Fruit fly (Drosophila melanogaster) whole organism, embryonic: ENCODE results near the gene CG3655.

Source experiments
- Abd-B ChIP-seq: fragments of 200-800 bp; sonication (Bioruptor generic); optimal IDR thresholded peaks from 2 replicates; lab custom pipeline; 2018; ENCODE audit warnings: missing biosample characterization, mild to moderate bottlenecking, missing genetic modification characterization, moderate library complexity
- Antp ChIP-seq: fragments of 200-800 bp; sonication (Bioruptor generic); optimal IDR thresholded peaks from 3 replicates; lab custom pipeline; 2016; ENCODE audit warnings: missing biosample characterization, missing genetic modification characterization
- Blimp-1 ChIP-seq: fragments of 200-800 bp; sonication (Bioruptor generic); optimal IDR thresholded peaks from 3 replicates; lab custom pipeline; 2018; ENCODE audit warnings: missing biosample characterization, missing genetic modification characterization, mild to moderate bottlenecking, moderate library complexity, missing genetic modification reagents
- BtbVII ChIP-seq: fragments of 200-800 bp; sonication (Bioruptor generic); optimal IDR thresholded peaks from 3 replicates; lab custom pipeline; 2017; ENCODE audit warnings: missing biosample characterization, mild to moderate bottlenecking, missing genetic modification characterization
- CG10565 ChIP-seq: fragments of 200-800 bp; sonication (Bioruptor generic); optimal IDR thresholded peaks from 3 replicates; lab custom pipeline; 2016; ENCODE audit warnings: missing biosample characterization, mild to moderate bottlenecking, missing genetic modification characterization
- CG11247 ChIP-seq: fragments of 200-800 bp; sonication (Bioruptor generic); IDR thresholded peaks from 2 replicates; pipeline ENCODE4 v1.3.6; 2022; ENCODE audit warnings: missing biosample characterization, missing genetic modification characterization
- CG11560 ChIP-seq: fragments of 200-800 bp; sonication (Bioruptor generic); IDR thresholded peaks from 3 replicates; pipeline ENCODE4 v1.3.6; 2022; ENCODE audit warnings: missing biosample characterization, missing genetic modification characterization
- CG11723 ChIP-seq: fragments of 200-800 bp; sonication (Bioruptor generic); optimal IDR thresholded peaks from 2 replicates; lab custom pipeline; 2017; ENCODE audit warnings: missing biosample characterization, mild to moderate bottlenecking, missing genetic modification characterization
- CG13424 ChIP-seq: fragments of 200-800 bp; sonication (Bioruptor generic); optimal IDR thresholded peaks from 2 replicates; lab custom pipeline; 2019; ENCODE audit warnings: missing biosample characterization, mild to moderate bottlenecking, missing genetic modification characterization, moderate library complexity
- CG13894 ChIP-seq: fragments of 200-800 bp; sonication (Bioruptor generic); optimal IDR thresholded peaks from 3 replicates; lab custom pipeline; 2018; ENCODE audit warnings: missing biosample characterization, mild to moderate bottlenecking, missing genetic modification characterization, moderate library complexity
- CG14441 ChIP-seq: fragments of 200-800 bp; sonication (Bioruptor generic); IDR thresholded peaks from 2 replicates; pipeline ENCODE4 v1.3.6; 2022; ENCODE audit warnings: missing biosample characterization, missing genetic modification characterization
- CG30431 ChIP-seq: fragments of 200-800 bp; sonication (Bioruptor generic); optimal IDR thresholded peaks from 2 replicates; lab custom pipeline; 2017; ENCODE audit warnings: missing biosample characterization, missing genetic modification characterization
- CG4328 ChIP-seq: fragments of 200-800 bp; sonication (Bioruptor generic); optimal IDR thresholded peaks from 3 replicates; lab custom pipeline; 2017; ENCODE audit warnings: missing biosample characterization, missing genetic modification reagents, missing genetic modification characterization
- CG6683 ChIP-seq: fragments of 200-800 bp; sonication (Bioruptor generic); optimal IDR thresholded peaks from 2 replicates; lab custom pipeline; 2017; ENCODE audit warnings: missing biosample characterization, mild to moderate bottlenecking, missing genetic modification characterization, missing genetic modification reagents
- CG6765 ChIP-seq: fragments of 200-800 bp; sonication (Bioruptor generic); optimal IDR thresholded peaks from 3 replicates; lab custom pipeline; 2017; ENCODE audit warnings: missing biosample characterization, mild to moderate bottlenecking, missing genetic modification characterization
- CG7839 ChIP-seq: fragments of 200-800 bp; sonication (Bioruptor generic); optimal IDR thresholded peaks from 3 replicates; lab custom pipeline; 2018; ENCODE audit warnings: missing biosample characterization, mild to moderate bottlenecking, missing genetic modification characterization, moderate library complexity
- Deaf1 ChIP-seq: fragments of 200-800 bp; optimal IDR thresholded peaks from 3 replicates; lab custom pipeline; 2019; ENCODE audit warnings: missing biosample characterization, mild to moderate bottlenecking, missing genetic modification characterization, moderate library complexity
- Ets65A ChIP-seq: fragments of 200-800 bp; sonication (Bioruptor generic); peaks from one replicate; lab custom pipeline; 2016; ENCODE audit warnings: missing biosample characterization, missing genetic modification characterization
- Fer1 ChIP-seq: fragments of 200-800 bp; sonication (Bioruptor generic); optimal IDR thresholded peaks from 2 replicates; lab custom pipeline; 2017; ENCODE audit warnings: missing biosample characterization, mild to moderate bottlenecking, missing genetic modification characterization
- H15 ChIP-seq: fragments of 200-800 bp; sonication (Bioruptor generic); IDR thresholded peaks from 3 replicates; pipeline ENCODE4 v1.3.6; 2022; ENCODE audit warnings: missing biosample characterization, missing genetic modification characterization
- HLH3B ChIP-seq: fragments of 200-800 bp; sonication (Bioruptor generic); IDR thresholded peaks from 2 replicates; pipeline ENCODE4 v1.3.6; 2022; ENCODE audit warnings: missing biosample characterization, missing genetic modification characterization
- HLHmδ ChIP-seq: fragments of 200-800 bp; sonication (Bioruptor generic); optimal IDR thresholded peaks from 2 replicates; lab custom pipeline; 2018; ENCODE audit warnings: missing biosample characterization, mild to moderate bottlenecking, missing genetic modification characterization, moderate library complexity
- Hmr ChIP-seq: fragments of 200-800 bp; sonication (Bioruptor generic); optimal IDR thresholded peaks from 3 replicates; lab custom pipeline; 2017; ENCODE audit warnings: mild to moderate bottlenecking, missing biosample characterization, missing genetic modification reagents, missing genetic modification characterization
- Hr39 ChIP-seq: fragments of >200 bp; optimal IDR thresholded peaks from 2 replicates; lab custom pipeline; 2017
- NC2β ChIP-seq: fragments of 200-800 bp; sonication (Bioruptor generic); optimal IDR thresholded peaks from 2 replicates; lab custom pipeline; 2016; ENCODE audit warnings: missing biosample characterization, missing genetic modification characterization
- NFAT ChIP-seq: fragments of 200-800 bp; sonication (Bioruptor generic); IDR thresholded peaks from 2 replicates; pipeline ENCODE4 v1.3.6; 2022; ENCODE audit warnings: missing biosample characterization, missing genetic modification characterization
- Rx ChIP-seq: fragments of 200-800 bp; sonication (Bioruptor generic); IDR thresholded peaks from 2 replicates; pipeline ENCODE4 v1.3.6; 2022; ENCODE audit warnings: missing biosample characterization, missing genetic modification characterization
- Scr ChIP-seq: fragments of 200-800 bp; sonication (Bioruptor generic); IDR thresholded peaks from 2 replicates; pipeline ENCODE4 v1.3.6; 2022; ENCODE audit warnings: missing biosample characterization, missing genetic modification characterization; ENCODE audit not compliant: partially characterized antibody
- Sox100B ChIP-seq: fragments of 200-800 bp; sonication (Bioruptor generic); optimal IDR thresholded peaks from 3 replicates; lab custom pipeline; 2018; ENCODE audit warnings: missing biosample characterization, mild to moderate bottlenecking, missing genetic modification characterization
- Spps ChIP-seq: fragments of 200-800 bp; sonication (Bioruptor generic); optimal IDR thresholded peaks from 2 replicates; lab custom pipeline; 2018; ENCODE audit warnings: missing biosample characterization, mild to moderate bottlenecking, missing genetic modification characterization
- TFAM ChIP-seq: fragments of 200-800 bp; sonication (Bioruptor generic); optimal IDR thresholded peaks from 2 replicates; lab custom pipeline; 2017; ENCODE audit warnings: missing biosample characterization, missing genetic modification characterization, inconsistent platforms
- ab ChIP-seq: fragments of 200-800 bp; sonication (Bioruptor generic); optimal IDR thresholded peaks from 2 replicates; lab custom pipeline; 2016; ENCODE audit warnings: missing biosample characterization, missing genetic modification characterization
- al ChIP-seq: fragments of 200-800 bp; sonication (Bioruptor generic); IDR thresholded peaks from 2 replicates; pipeline ENCODE4 v1.3.6; 2022; ENCODE audit warnings: missing biosample characterization, missing genetic modification characterization
- cg ChIP-seq: fragments of 200-800 bp; sonication (Bioruptor generic); optimal IDR thresholded peaks from 3 replicates; lab custom pipeline; 2019; ENCODE audit warnings: missing biosample characterization, mild to moderate bottlenecking, missing genetic modification characterization, moderate library complexity
- chn ChIP-seq: fragments of 200-800 bp; sonication (Bioruptor generic); optimal IDR thresholded peaks from 2 replicates; lab custom pipeline; 2016; ENCODE audit warnings: missing biosample characterization, missing genetic modification characterization
- dmrt11E ChIP-seq: fragments of 200-800 bp; sonication (Bioruptor generic); optimal IDR thresholded peaks from 3 replicates; lab custom pipeline; 2018; ENCODE audit warnings: missing biosample characterization, mild to moderate bottlenecking, missing genetic modification characterization, moderate library complexity
- eve ChIP-seq, 2 experiments: fragments of >200 bp; optimal IDR thresholded peaks; 2 replicates each; lab custom pipeline; 2017; ENCODE audit warnings: missing biosample characterization in 2 of 2, missing genetic modification characterization in 2 of 2
- ewg ChIP-seq: fragments of 200-800 bp; sonication (Bioruptor generic); optimal IDR thresholded peaks from 3 replicates; lab custom pipeline; 2017; ENCODE audit warnings: mild to moderate bottlenecking, missing biosample characterization, missing genetic modification reagents, missing genetic modification characterization
- exex ChIP-seq: fragments of 200-800 bp; sonication (Bioruptor generic); optimal IDR thresholded peaks from 4 replicates; lab custom pipeline; 2018; ENCODE audit warnings: missing biosample characterization, mild to moderate bottlenecking, missing genetic modification characterization, moderate library complexity
- fd102C ChIP-seq: fragments of 200-800 bp; sonication (Bioruptor generic); optimal IDR thresholded peaks from 2 replicates; lab custom pipeline; 2018; ENCODE audit warnings: missing biosample characterization, mild to moderate bottlenecking, missing genetic modification characterization, moderate library complexity
- h ChIP-seq: fragments of >200 bp; optimal IDR thresholded peaks from 2 replicates; lab custom pipeline; 2017
- lov ChIP-seq, 2 experiments: fragments of 200-800 bp in 1 of 2; fragments of >200 bp in 1 of 2; sonication (Bioruptor generic) in 1 of 2; IDR thresholded peaks in 1 of 2; optimal IDR thresholded peaks in 1 of 2; 2 replicates in 1 of 2; 3 replicates in 1 of 2; pipeline versions ENCODE4 v1.3.6 to Lab custom; 2017 to 2022; ENCODE audit warnings: missing biosample characterization in 1 of 2, missing genetic modification characterization in 1 of 2
- peb ChIP-seq: fragments of 200-800 bp; sonication (Bioruptor generic); IDR thresholded peaks from 2 replicates; pipeline ENCODE4 v1.3.6; 2022; ENCODE audit warnings: missing biosample characterization, missing genetic modification characterization
- pho ChIP-seq: fragments of 200-800 bp; sonication (Bioruptor generic); optimal IDR thresholded peaks from 2 replicates; lab custom pipeline; 2016; ENCODE audit warnings: missing biosample characterization, missing genetic modification characterization
- sob ChIP-seq: fragments of 200-800 bp; sonication (Bioruptor generic); IDR thresholded peaks from 2 replicates; pipeline ENCODE4 v1.3.6; 2022; ENCODE audit warnings: missing biosample characterization, missing genetic modification characterization
- stc ChIP-seq: fragments of 200-800 bp; sonication (Bioruptor generic); IDR thresholded peaks from 2 replicates; pipeline ENCODE4 v1.3.6; 2022; ENCODE audit warnings: missing biosample characterization, missing genetic modification characterization
- stwl ChIP-seq: fragments of 200-800 bp; sonication (Bioruptor generic); optimal IDR thresholded peaks from 3 replicates; lab custom pipeline; 2018; ENCODE audit warnings: missing biosample characterization, mild to moderate bottlenecking, missing genetic modification characterization, moderate library complexity
- sug ChIP-seq: fragments of 200-800 bp; optimal IDR thresholded peaks from 2 replicates; lab custom pipeline; 2019; ENCODE audit warnings: missing biosample characterization, mild to moderate bottlenecking, missing genetic modification characterization, moderate library complexity
- tna ChIP-seq: fragments of 200-800 bp; sonication (Bioruptor generic); IDR thresholded peaks from 2 replicates; pipeline ENCODE4 v1.3.6; 2022; ENCODE audit warnings: missing biosample characterization, missing genetic modification characterization; ENCODE audit not compliant: partially characterized antibody
- tup ChIP-seq: fragments of 200-800 bp; sonication (Bioruptor generic); optimal IDR thresholded peaks from 2 replicates; lab custom pipeline; 2016; ENCODE audit warnings: missing biosample characterization, mild to moderate bottlenecking, missing genetic modification characterization, moderate library complexity

CG3655 gene

DNA sequence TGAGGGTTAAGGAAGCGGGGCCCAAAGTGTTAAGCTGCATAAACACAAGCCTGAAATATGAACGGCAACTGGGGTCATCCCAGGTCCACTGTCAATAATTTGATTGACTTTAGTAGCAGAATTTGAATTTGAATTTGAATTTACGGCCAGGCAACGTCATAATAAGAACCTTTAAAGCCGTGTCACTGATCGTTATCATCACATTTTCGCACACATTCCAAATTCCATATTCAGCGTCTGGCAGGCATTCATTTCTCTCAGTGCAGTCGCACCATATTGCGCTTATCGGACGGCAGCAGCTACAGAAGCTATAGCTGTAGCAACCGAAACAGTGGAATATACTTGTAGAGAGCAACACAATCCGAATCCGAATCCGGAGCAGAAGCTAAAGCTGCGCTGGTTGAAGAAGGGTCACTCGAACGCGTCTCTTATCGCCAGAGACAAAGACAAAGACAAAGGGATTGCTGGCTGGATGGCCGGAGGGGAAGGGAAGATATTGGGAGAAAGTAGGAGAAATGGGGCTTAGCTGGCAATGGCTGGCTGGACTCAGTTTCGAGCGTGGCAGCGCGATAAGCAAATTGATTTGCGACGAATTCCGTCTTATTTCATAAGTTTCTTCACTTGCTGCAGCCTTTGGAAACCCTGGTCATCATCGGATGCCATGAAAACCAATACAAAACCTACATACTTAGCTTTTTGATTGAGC, 81.9 kb downstream of the CG3655 start (continued):
- TF ChIP-seq CG13894 (tag; lab: Kevin White, UChicago) (no peak), al (GFP tag; lab: Robert Waterston, UW) (0 out of 2 replicates have a peak, but pooled peaks have one; percentile 31), sob (GFP tag; lab: Robert Waterston, UW) (no peak), Ets65A (GFP tag; lab: Kevin White, UChicago) (peak; percentile 93), stc (GFP tag; lab: Robert Waterston, UW) (0 out of 2 replicates have a peak, but pooled peaks have one; percentile 13), Fer1 (GFP tag; lab: Kevin White, UChicago) (no peak), CG4328 (GFP tag; lab: Kevin White, UChicago) (no peak), ewg (GFP tag; lab: Kevin White, UChicago) (peak; percentile 13), Antp (peak; percentile 52), Deaf1 (no peak), CG11560 (tag; lab: Robert Waterston, UW) (no peak), CG13424 (tag; lab: Kevin White, UChicago) (peak; percentile 34), eve (GFP tag; optimal IDR thresholded peaks at IDR 0.05; lab: Kevin White, UChicago) (no peak), fd102C (GFP tag; lab: Kevin White, UChicago) (no peak), h (lab: Kevin White, UChicago) (no peak), NC2β (no peak), CG30431 (GFP tag; lab: Kevin White, UChicago) (peak; percentile 45), tup (GFP tag; lab: Kevin White, UChicago) (no peak), dmrt11E (tag; lab: Kevin White, UChicago) (peak; percentile 52), peb (GFP tag; lab: Robert Waterston, UW) (peak; percentile 29; the same call in 1 of the 2 replicates), Sox100B (GFP tag; lab: Kevin White, UChicago) (no peak), TFAM (no peak), Hr39 (lab: Kevin White, UChicago) (no peak), ab (GFP tag; lab: Kevin White, UChicago) (no peak), exex (tag; lab: Kevin White, UChicago) (no peak), Rx (GFP tag; lab: Robert Waterston, UW) (peak; percentile 52), Abd-B (peak; percentile 34), lov (optimal IDR thresholded peaks at IDR 0.05; lab: Kevin White, UChicago) (no peak), lov (GFP tag; IDR thresholded peaks at IDR 0.05; lab: Robert Waterston, UW) (no peak), NFAT (GFP tag; lab: Robert Waterston, UW) (no peak), sug (tag; lab: Kevin White, UChicago) (no peak), Hmr (GFP tag; lab: Kevin White, UChicago) (peak; percentile 4), Blimp-1 (GFP tag; lab: Kevin White, UChicago) (peak; percentile 53), H15 (GFP tag; lab: Robert Waterston, UW) (0 out of 3 replicates have a peak, but pooled peaks have one; percentile 31), Spps (tag; lab: Kevin White, UChicago) (no peak), Scr (GFP tag; lab: Robert Waterston, UW) (no peak), CG11723 (GFP tag; lab: Kevin White, UChicago) (no peak), CG6683 (GFP tag; lab: Kevin White, UChicago) (no peak), pho (GFP tag; lab: Kevin White, UChicago) (no peak), BtbVII (GFP tag; lab: Kevin White, UChicago) (no peak), HLH3B (peak; percentile 40; the same call in 1 of the 2 replicates), cg (GFP tag; lab: Kevin White, UChicago) (no peak), CG6765 (GFP tag; lab: Kevin White, UChicago) (no peak), tna (GFP tag; lab: Robert Waterston, UW) (no peak), CG10565 (GFP tag; lab: Kevin White, UChicago) (no peak), chn (peak; percentile 13), CG11247 (GFP tag; lab: Robert Waterston, UW) (no peak), CG7839 (tag; lab: Kevin White, UChicago) (peak; percentile 61), stwl (no peak), HLHmδ (GFP tag; lab: Kevin White, UChicago) (no peak), CG14441 (GFP tag; lab: Robert Waterston, UW) (peak; percentile 43; the same call in 1 of the 2 replicates)
